Worm (Caenorhabditis elegans) whole organism, L1 larva: ENCODE measurements around the gene C44B7.7.
A peak's percentile ranks its signal among the peaks of the same experiment; 100 is the strongest.

ENCODE experiments used
- C16A3.4 ChIP-seq: fragments of 150-350 bp; optimal IDR thresholded peaks from 2 replicates; lab custom pipeline; 2014; ENCODE audit warnings: missing biosample characterization, missing genetic modification characterization
- C34B4.2 ChIP-seq: sonication (generic microtip); optimal IDR thresholded peaks from 2 replicates; lab custom pipeline; 2017; ENCODE audit warnings: mild to moderate bottlenecking, missing genetic modification characterization, missing compliant biosample characterization
- F16B12.6 ChIP-seq: fragments of 150-350 bp; optimal IDR thresholded peaks from 2 replicates; lab custom pipeline; 2014; ENCODE audit warnings: missing biosample characterization, missing genetic modification characterization
- aha-1 ChIP-seq: fragments of 150-350 bp; optimal IDR thresholded peaks from 2 replicates; lab custom pipeline; 2014; ENCODE audit warnings: missing biosample characterization, missing genetic modification characterization
- aly-2 ChIP-seq: fragments of 150-350 bp; optimal IDR thresholded peaks from 2 replicates; lab custom pipeline; 2014; ENCODE audit warnings: missing biosample characterization, missing genetic modification characterization
- ama-1 ChIP-seq: fragments of 150-350 bp; optimal IDR thresholded peaks from 2 replicates; lab custom pipeline; 2014
- ceh-88 ChIP-seq: fragments of 200-800 bp; sonication (Bioruptor generic); IDR thresholded peaks from 2 replicates; pipeline ENCODE4 v1.3.6; 2022; ENCODE audit warnings: missing genetic modification characterization, missing compliant biosample characterization
- ceh-90 ChIP-seq: sonication (generic microtip); optimal IDR thresholded peaks from 2 replicates; lab custom pipeline; 2016; ENCODE audit warnings: missing genetic modification characterization, missing compliant biosample characterization
- efl-1 ChIP-seq, 4 experiments: fragments of 150-350 bp; optimal IDR thresholded peaks in 3 of 4; peaks in 1 of 4; 1 replicate in 1 of 4; 2 replicates in 3 of 4; lab custom pipeline; 2014; ENCODE audit warnings: missing biosample characterization in 2 of 4, missing genetic modification characterization in 2 of 4, missing genetic modification reagents in 2 of 4
- efl-3 ChIP-seq: fragments of 200-800 bp; sonication (Bioruptor generic); optimal IDR thresholded peaks from 2 replicates; lab custom pipeline; 2018; ENCODE audit warnings: mild to moderate bottlenecking, missing genetic modification characterization, missing compliant biosample characterization
- egl-27 ChIP-seq, 2 experiments: fragments of 150-350 bp in 1 of 2; sonication (generic microtip); optimal IDR thresholded peaks; 3 replicates each; lab custom pipeline; 2017 to 2018; ENCODE audit warnings: missing biosample characterization in 2 of 2, missing genetic modification characterization in 2 of 2, missing genetic modification reagents in 2 of 2
- elt-3 ChIP-seq, 6 experiments: fragments of 150-350 bp in 1 of 6; sonication (generic microtip); optimal IDR thresholded peaks; 2 replicates each; lab custom pipeline; 2017 to 2018; ENCODE audit warnings: missing biosample characterization in 6 of 6, missing genetic modification characterization in 6 of 6, inconsistent platforms in 1 of 6
- ets-5 ChIP-seq: fragments of 200-800 bp; sonication (Bioruptor generic); IDR thresholded peaks from 2 replicates; pipeline ENCODE4 v1.3.6; 2022; ENCODE audit warnings: missing genetic modification characterization, missing compliant biosample characterization
- fkh-10 ChIP-seq: sonication (generic microtip); optimal IDR thresholded peaks from 2 replicates; lab custom pipeline; 2017; ENCODE audit warnings: missing biosample characterization, missing genetic modification reagents, missing genetic modification characterization
- fkh-4 ChIP-seq: sonication (generic microtip); optimal IDR thresholded peaks from 2 replicates; lab custom pipeline; 2016; ENCODE audit warnings: missing compliant biosample characterization, missing genetic modification characterization, borderline replicate concordance
- hlh-17 ChIP-seq: fragments of 200-800 bp; sonication (Bioruptor generic); optimal IDR thresholded peaks from 2 replicates; lab custom pipeline; 2018; ENCODE audit warnings: missing genetic modification characterization, mild to moderate bottlenecking, missing compliant biosample characterization, moderate library complexity, borderline replicate concordance
- isw-1 ChIP-seq: fragments of 200-800 bp; sonication (Bioruptor generic); IDR thresholded peaks from 2 replicates; pipeline ENCODE4 v1.3.6; 2022; ENCODE audit warnings: missing genetic modification characterization, missing compliant biosample characterization
- lin-13 ChIP-seq: fragments of 150-350 bp; optimal IDR thresholded peaks from 2 replicates; lab custom pipeline; 2014; ENCODE audit warnings: missing biosample characterization, missing genetic modification reagents, missing genetic modification characterization
- lin-14 ChIP-seq: fragments of 200-800 bp; sonication (Bioruptor generic); optimal IDR thresholded peaks from 2 replicates; lab custom pipeline; 2018; ENCODE audit warnings: mild to moderate bottlenecking, missing genetic modification characterization, moderate library complexity, missing compliant biosample characterization
- lin-15B ChIP-seq: fragments of 150-350 bp; sonication (generic microtip); optimal IDR thresholded peaks from 3 replicates; lab custom pipeline; 2014; ENCODE audit warnings: missing biosample characterization, missing genetic modification characterization
- lir-3 ChIP-seq: sonication (generic microtip); optimal IDR thresholded peaks from 2 replicates; lab custom pipeline; 2016; ENCODE audit warnings: mild to moderate bottlenecking, missing genetic modification characterization, moderate library complexity, missing compliant biosample characterization; ENCODE audit not compliant: poor library complexity
- lsy-2 ChIP-seq, 2 experiments: fragments of 150-350 bp; optimal IDR thresholded peaks; 2 replicates each; lab custom pipeline; 2014; ENCODE audit warnings: missing biosample characterization in 2 of 2, missing genetic modification characterization in 2 of 2
- mdl-1 ChIP-seq, 2 experiments: fragments of 150-350 bp; optimal IDR thresholded peaks; 2 replicates each; lab custom pipeline; 2014 to 2017; ENCODE audit warnings: missing biosample characterization in 2 of 2, missing genetic modification characterization in 2 of 2, inconsistent platforms in 1 of 2
- mep-1 ChIP-seq: fragments of 150-350 bp; optimal IDR thresholded peaks from 2 replicates; lab custom pipeline; 2014; ENCODE audit warnings: missing biosample characterization, missing genetic modification characterization
- nhr-11 ChIP-seq: fragments of 150-350 bp; optimal IDR thresholded peaks from 2 replicates; lab custom pipeline; 2014; ENCODE audit warnings: missing biosample characterization, missing genetic modification characterization
- nhr-12 ChIP-seq: sonication (generic microtip); optimal IDR thresholded peaks from 2 replicates; lab custom pipeline; 2017; ENCODE audit warnings: missing biosample characterization, missing genetic modification characterization
- nhr-19 ChIP-seq: fragments of 200-800 bp; sonication (Bioruptor generic); conservative IDR thresholded peaks from 2 replicates; pipeline ENCODE4 v1.3.6; 2022; ENCODE audit warnings: missing genetic modification characterization, missing compliant biosample characterization
- nhr-20 ChIP-seq: sonication (generic microtip); optimal IDR thresholded peaks from 2 replicates; lab custom pipeline; 2016; ENCODE audit warnings: mild to moderate bottlenecking, missing genetic modification characterization, missing compliant biosample characterization
- nhr-237 ChIP-seq: fragments of 150-350 bp; optimal IDR thresholded peaks from 2 replicates; lab custom pipeline; 2014; ENCODE audit warnings: missing biosample characterization, missing genetic modification characterization
- nhr-28 ChIP-seq: fragments of 150-350 bp; optimal IDR thresholded peaks from 2 replicates; lab custom pipeline; 2014; ENCODE audit warnings: missing biosample characterization, missing genetic modification characterization
- nhr-47 ChIP-seq: sonication (generic microtip); optimal IDR thresholded peaks from 2 replicates; lab custom pipeline; 2016; ENCODE audit warnings: mild to moderate bottlenecking, missing genetic modification characterization, moderate library complexity, missing compliant biosample characterization
- nhr-71 ChIP-seq: sonication (generic microtip); optimal IDR thresholded peaks from 2 replicates; lab custom pipeline; 2016; ENCODE audit warnings: mild to moderate bottlenecking, missing genetic modification characterization, moderate library complexity, missing compliant biosample characterization
- nhr-77 ChIP-seq: fragments of 150-350 bp; optimal IDR thresholded peaks from 2 replicates; lab custom pipeline; 2014; ENCODE audit warnings: missing biosample characterization, missing genetic modification characterization
- nhr-84 ChIP-seq: sonication (generic microtip); optimal IDR thresholded peaks from 2 replicates; lab custom pipeline; 2017; ENCODE audit warnings: missing biosample characterization, missing genetic modification characterization
- nhr-90 ChIP-seq: sonication (generic microtip); optimal IDR thresholded peaks from 2 replicates; lab custom pipeline; 2016; ENCODE audit warnings: mild to moderate bottlenecking, missing genetic modification characterization, missing compliant biosample characterization; ENCODE audit not compliant: poor library complexity
- pag-3 ChIP-seq: sonication (generic microtip); optimal IDR thresholded peaks from 2 replicates; lab custom pipeline; 2017; ENCODE audit warnings: missing genetic modification characterization, mild to moderate bottlenecking, missing compliant biosample characterization, antibody characterized with exemption, borderline replicate concordance; ENCODE audit not compliant: insufficient read depth
- pax-3 ChIP-seq: fragments of 200-800 bp; sonication (Bioruptor generic); optimal IDR thresholded peaks from 2 replicates; lab custom pipeline; 2018; ENCODE audit warnings: mild to moderate bottlenecking, missing genetic modification characterization, moderate library complexity, missing compliant biosample characterization
- rnt-1 ChIP-seq: sonication (generic microtip); optimal IDR thresholded peaks from 2 replicates; lab custom pipeline; 2016; ENCODE audit warnings: mild to moderate bottlenecking, missing genetic modification characterization, moderate library complexity, missing compliant biosample characterization
- snpc-4 ChIP-seq: fragments of 150-350 bp; optimal IDR thresholded peaks from 2 replicates; lab custom pipeline; 2014; ENCODE audit warnings: missing biosample characterization, missing genetic modification characterization
- sox-4 ChIP-seq: sonication (generic microtip); optimal IDR thresholded peaks from 2 replicates; lab custom pipeline; 2016; ENCODE audit warnings: missing genetic modification characterization, missing compliant biosample characterization
- sup-37 ChIP-seq: fragments of 200-800 bp; sonication (Bioruptor generic); optimal IDR thresholded peaks from 2 replicates; lab custom pipeline; 2018; ENCODE audit warnings: mild to moderate bottlenecking, missing genetic modification characterization, missing compliant biosample characterization
- swsn-7 ChIP-seq: sonication (generic microtip); optimal IDR thresholded peaks from 2 replicates; lab custom pipeline; 2016; ENCODE audit warnings: missing genetic modification characterization, missing compliant biosample characterization
- tlp-1 ChIP-seq: fragments of 150-350 bp; optimal IDR thresholded peaks from 2 replicates; lab custom pipeline; 2014; ENCODE audit warnings: missing biosample characterization, missing genetic modification characterization
- unc-130 ChIP-seq: fragments of 150-350 bp; optimal IDR thresholded peaks from 2 replicates; lab custom pipeline; 2017; ENCODE audit warnings: missing biosample characterization, missing genetic modification characterization, inconsistent platforms
- xbp-1 ChIP-seq: sonication (generic microtip); optimal IDR thresholded peaks from 2 replicates; lab custom pipeline; 2016; ENCODE audit warnings: missing genetic modification characterization, missing compliant biosample characterization
- zag-1 ChIP-seq: fragments of 150-350 bp; optimal IDR thresholded peaks from 2 replicates; lab custom pipeline; 2014; ENCODE audit warnings: missing biosample characterization, missing genetic modification characterization
- zip-4 ChIP-seq: fragments of 200-800 bp; sonication (Bioruptor generic); optimal IDR thresholded peaks from 2 replicates; lab custom pipeline; 2018; ENCODE audit warnings: mild to moderate bottlenecking, missing genetic modification characterization, moderate library complexity, missing compliant biosample characterization
- ztf-11 ChIP-seq, 2 experiments: sonication (generic microtip); optimal IDR thresholded peaks; 2 replicates each; lab custom pipeline; 2016 to 2017; ENCODE audit warnings: missing genetic modification characterization in 2 of 2, missing biosample characterization in 1 of 2, missing compliant biosample characterization in 1 of 2

The C44B7.7 gene

DNA sequence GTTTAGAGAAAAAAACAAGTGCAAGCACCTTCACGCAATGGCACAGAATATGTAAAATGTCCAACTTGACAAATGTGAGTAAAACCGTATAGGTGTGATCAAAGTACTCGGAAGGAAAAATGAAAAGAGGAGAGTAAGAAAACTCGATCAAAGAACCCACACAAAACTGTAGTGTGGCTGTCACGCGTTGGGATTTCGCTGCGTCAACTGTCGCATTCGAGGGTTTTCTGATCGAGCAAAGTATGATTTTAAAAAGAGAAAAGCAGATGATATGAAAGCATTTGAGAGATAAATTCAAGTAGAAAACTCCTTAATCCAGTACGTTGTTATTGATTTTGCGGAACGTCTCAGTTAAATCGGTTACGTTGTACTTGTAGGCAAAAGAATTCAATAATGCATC lies 11.9 kb upstream of the C44B7.7 start (continued):
- TF ChIP-seq F16B12.6 (tag; lab: Kevin White, UChicago) (no peak), lin-14 (GFP tag; lab: Kevin White, UChicago) (peak; percentile 78), nhr-20 (tag; lab: Kevin White, UChicago) (peak; percentile 99), zip-4 (GFP tag; lab: Kevin White, UChicago) (no peak), rnt-1 (peak; percentile 75), lin-13 (GFP tag; lab: Kevin White, UChicago) (peak; percentile 47), hlh-17 (GFP tag; lab: Kevin White, UChicago) (no peak), lsy-2 (tag; optimal IDR thresholded peaks at IDR 0.05; lab: Kevin White, UChicago) (peak; percentile 51 to 71), mdl-1 (tag; optimal IDR thresholded peaks at IDR 0.05; lab: Kevin White, UChicago) (peak in 1 of 2 experiments; percentile 91), xbp-1 (tag; lab: Kevin White, UChicago) (peak; percentile 32), unc-130 (tag; lab: Kevin White, UChicago) (peak; percentile 91), fkh-4 (no peak), pax-3 (tag; lab: Kevin White, UChicago) (peak; percentile 47), ztf-11 (tag; optimal IDR thresholded peaks at IDR 0.05; lab: Kevin White, UChicago) (no peak), mep-1 (peak; percentile 63), aha-1 (tag; lab: Kevin White, UChicago) (no peak), isw-1 (GFP tag; lab: Robert Waterston, UW) (no peak), ceh-88 (no peak), nhr-77 (tag; lab: Kevin White, UChicago) (peak; percentile 48), nhr-90 (tag; lab: Kevin White, UChicago) (peak; percentile 63), elt-3 (tag; optimal IDR thresholded peaks at IDR 0.05; lab: Kevin White, UChicago) (peak in 3 of 6 experiments; percentile 19 to 84 (median 76)), pag-3 (tag; lab: Kevin White, UChicago) (no peak), C16A3.4 (tag; lab: Kevin White, UChicago) (peak; percentile 62), nhr-19 (GFP tag; lab: Robert Waterston, UW) (peak; percentile 99)

DNA sequence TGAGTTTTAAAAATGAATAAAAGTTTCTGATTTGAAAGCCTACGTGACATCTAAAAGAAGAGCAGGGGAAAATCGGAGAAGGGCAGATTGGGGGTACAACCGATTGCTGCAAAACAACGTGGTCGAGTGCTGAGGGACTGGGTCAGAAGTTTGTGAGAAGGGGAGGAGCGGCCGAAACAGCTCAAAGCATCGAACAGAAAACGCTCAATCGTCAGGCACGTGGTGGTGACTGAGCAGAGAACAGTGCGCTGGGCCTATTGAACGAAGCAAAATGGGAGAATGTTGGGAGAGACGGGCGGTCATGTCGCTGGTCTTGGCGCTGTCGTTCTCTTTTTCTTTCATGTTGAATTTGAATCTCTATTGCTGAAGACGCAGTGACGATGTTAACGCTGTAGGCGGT lies 11.2 kb upstream of the C44B7.7 start:
- no peak for TF ChIP-seq efl-3 (GFP tag; lab: Kevin White, UChicago)
- TF ChIP-seq nhr-20 (tag; lab: Kevin White, UChicago): peak; percentile 81
- peak; percentile 40 for TF ChIP-seq rnt-1
- no peak for TF ChIP-seq nhr-84 (tag; lab: Kevin White, UChicago)
- peak; percentile 83 for TF ChIP-seq unc-130 (tag; lab: Kevin White, UChicago)
- TF ChIP-seq nhr-12 (tag; lab: Kevin White, UChicago): no peak
- TF ChIP-seq ztf-11 (tag; optimal IDR thresholded peaks at IDR 0.05; lab: Kevin White, UChicago): no peak
- peak in 1 of 6 experiments; percentile 21 for TF ChIP-seq elt-3 (tag; optimal IDR thresholded peaks at IDR 0.05; lab: Kevin White, UChicago)
- TF ChIP-seq C34B4.2 (tag; lab: Kevin White, UChicago): no peak
- TF ChIP-seq aly-2 (tag; lab: Kevin White, UChicago): no peak
- TF ChIP-seq mep-1: no peak
- no peak for TF ChIP-seq nhr-11 (tag; lab: Kevin White, UChicago)
- peak; percentile 14 to 22 for TF ChIP-seq efl-1 (optimal IDR thresholded peaks at IDR 0.05; lab: Kevin White, UChicago)
- peak in 1 of 2 experiments; percentile 94 for TF ChIP-seq efl-1 (GFP tag; optimal IDR thresholded peaks at IDR 0.05 in 1 of 2; lab: Kevin White, UChicago)
- no peak for TF ChIP-seq lin-15B (tag; lab: Kevin White, UChicago)
- TF ChIP-seq nhr-237 (tag; lab: Kevin White, UChicago): no peak
- no peak for TF ChIP-seq F16B12.6 (tag; lab: Kevin White, UChicago)
- TF ChIP-seq mdl-1 (tag; optimal IDR thresholded peaks at IDR 0.05; lab: Kevin White, UChicago): peak in 1 of 2 experiments; percentile 95
- no peak for TF ChIP-seq sup-37 (GFP tag; lab: Kevin White, UChicago)
- no peak for TF ChIP-seq fkh-10 (GFP tag; lab: Kevin White, UChicago)
- TF ChIP-seq lir-3 (tag; lab: Kevin White, UChicago): peak; percentile 29
- peak; percentile 7 for TF ChIP-seq snpc-4 (tag; lab: Kevin White, UChicago)
- peak; percentile 78 for TF ChIP-seq nhr-71 (tag; lab: Kevin White, UChicago)
- peak; percentile 14 for TF ChIP-seq xbp-1 (tag; lab: Kevin White, UChicago)
- TF ChIP-seq ceh-88: no peak
- no peak for TF ChIP-seq ets-5
- no peak for TF ChIP-seq pag-3 (tag; lab: Kevin White, UChicago)
- peak; percentile 60 for TF ChIP-seq swsn-7
- TF ChIP-seq tlp-1 (tag; lab: Kevin White, UChicago): no peak
- TF ChIP-seq zag-1: no peak
- TF ChIP-seq pax-3 (tag; lab: Kevin White, UChicago): no peak
- TF ChIP-seq egl-27 (tag; optimal IDR thresholded peaks at IDR 0.05; lab: Kevin White, UChicago): peak in 1 of 2 experiments; percentile 39
- peak; percentile 29 for TF ChIP-seq nhr-47 (tag; lab: Kevin White, UChicago)
- no peak for TF ChIP-seq nhr-28
- TF ChIP-seq sox-4 (tag; lab: Kevin White, UChicago): no peak
- no peak for TF ChIP-seq nhr-77 (tag; lab: Kevin White, UChicago)
- TF ChIP-seq isw-1 (GFP tag; lab: Robert Waterston, UW): 0 out of 2 replicates have a peak, but pooled peaks have one; percentile 1
- TF ChIP-seq ama-1 (lab: Kevin White, UChicago): peak; percentile 49
- no peak for TF ChIP-seq ceh-90 (tag; lab: Kevin White, UChicago)
